Worm (Caenorhabditis elegans) whole organism, L4/young adult: ENCODE data around the gene F57H12.5.

Experiments used
- W03F9.2 ChIP-seq: fragments of 150-350 bp; optimal IDR thresholded peaks from 2 replicates; lab custom pipeline; 2014; ENCODE audit warnings: missing biosample characterization, missing genetic modification characterization
- dao-5 ChIP-seq: sonication (generic microtip); optimal IDR thresholded peaks from 2 replicates; lab custom pipeline; 2016; ENCODE audit warnings: missing genotype, missing genetic modification characterization, moderate library complexity, missing compliant biosample characterization

DNA sequence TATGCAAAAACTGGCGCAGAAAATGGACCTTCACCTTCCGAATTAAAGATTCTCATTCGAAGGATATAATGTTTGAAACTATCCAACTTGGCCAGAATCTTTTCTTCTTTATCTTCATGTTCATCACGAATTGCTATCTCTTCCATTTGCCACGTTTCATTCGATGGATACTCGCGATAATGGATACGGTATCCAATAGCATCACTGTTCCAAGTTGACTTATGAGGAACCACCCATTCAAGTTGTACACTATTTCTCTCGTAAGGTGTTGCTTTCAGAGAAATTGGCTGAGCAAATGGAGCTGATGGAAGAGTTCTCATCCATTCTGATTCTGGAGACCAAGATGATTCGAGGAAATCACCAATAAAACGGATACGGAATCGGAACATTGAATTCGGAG is 27.6 kb downstream of the F57H12.5 start:
- TF ChIP-seq W03F9.2 (tag; lab: Kevin White, UChicago) (no peak), dao-5 (no peak)
